Worm (Caenorhabditis elegans) whole organism, early embryonic: Measurements from ENCODE around the gene tbc-7.

Experiments used
- ama-1 ChIP-seq: fragments of 150-350 bp; optimal IDR thresholded peaks from 2 replicates; lab custom pipeline; 2014
- ceh-13 ChIP-seq: fragments of 200-800 bp; sonication (Bioruptor generic); optimal IDR thresholded peaks from 2 replicates; lab custom pipeline; 2018; ENCODE audit warnings: mild to moderate bottlenecking, missing genetic modification characterization, missing compliant biosample characterization
- ceh-36 ChIP-seq: sonication (generic microtip); optimal IDR thresholded peaks from 2 replicates; lab custom pipeline; 2016; ENCODE audit warnings: missing genetic modification characterization, inconsistent platforms, missing compliant biosample characterization
- ets-7 ChIP-seq: sonication (generic microtip); optimal IDR thresholded peaks from 2 replicates; lab custom pipeline; 2016; ENCODE audit warnings: missing genotype, missing genetic modification characterization, missing compliant biosample characterization
- flt-1 ChIP-seq: fragments of 200-800 bp; sonication (Bioruptor generic); IDR thresholded peaks from 2 replicates; pipeline ENCODE4 v1.3.6; 2022; ENCODE audit warnings: missing genetic modification characterization, missing compliant biosample characterization
- hnd-1 ChIP-seq: sonication (generic microtip); optimal IDR thresholded peaks from 2 replicates; lab custom pipeline; 2016; ENCODE audit warnings: missing genetic modification characterization, missing compliant biosample characterization
- scrt-1 ChIP-seq: fragments of 200-800 bp; sonication (Bioruptor generic); IDR thresholded peaks from 2 replicates; pipeline ENCODE4 v1.3.6; 2022; ENCODE audit warnings: missing genetic modification characterization, missing compliant biosample characterization
- tbx-37 ChIP-seq: fragments of 200-800 bp; sonication (Bioruptor generic); conservative IDR thresholded peaks from 2 replicates; pipeline ENCODE4 v1.3.6; 2022; ENCODE audit warnings: missing genetic modification reagents, missing genetic modification characterization, missing compliant biosample characterization

ce11 chrX:5119686-5120085, 14.4 kb upstream of the tbc-7 start:
- no peak for TF ChIP-seq ama-1
- no peak for TF ChIP-seq flt-1 (GFP tag; lab: Robert Waterston, UW)
- no peak for TF ChIP-seq tbx-37
- TF ChIP-seq scrt-1 (GFP tag; lab: Robert Waterston, UW): no peak
- TF ChIP-seq hnd-1: no peak
- TF ChIP-seq ceh-36 (tag; lab: Kevin White, UChicago): no peak
- TF ChIP-seq ceh-13 (GFP tag; lab: Kevin White, UChicago): no peak
- no peak for TF ChIP-seq ets-7
